Worm (Caenorhabditis elegans): ENCODE results near the gene pfd-4.

pfd-4 gene

ce11 chrIV:11332751-11333150 is 17.7 kb downstream of the pfd-4 start, which contains the start of gene sart-3:
TSS of gene sart-3 (minus strand) at chrIV:11332969.
- no peak for TF ChIP-seq ttx-3 (tag; optimal IDR thresholded peaks at IDR 0.05)
- no peak for TF ChIP-seq pax-1 (tag; optimal IDR thresholded peaks at IDR 0.05)
- TF ChIP-seq gmeb-2 (tag; optimal IDR thresholded peaks at IDR 0.05), result no peak
- no peak for TF ChIP-seq hlh-30 (tag; optimal IDR thresholded peaks at IDR 0.05; ENCODE audit: insufficient read depth)
- TF ChIP-seq lin-11 (tag; optimal IDR thresholded peaks at IDR 0.05), result no peak
- no peak for TF ChIP-seq Y22D7AL.16 (tag; optimal IDR thresholded peaks at IDR 0.05)
- TF ChIP-seq ztf-16 (tag; optimal IDR thresholded peaks at IDR 0.05), result no peak

ce11 chrIV:11336180-11336579 is 21.2 kb downstream of the pfd-4 start:
- TF ChIP-seq tbx-2 (tag; optimal IDR thresholded peaks at IDR 0.05) (no peak), madf-2 (tag; optimal IDR thresholded peaks at IDR 0.05) (no peak), ceh-22 (tag; optimal IDR thresholded peaks at IDR 0.05) (no peak), nhr-232 (tag; optimal IDR thresholded peaks at IDR 0.05) (no peak), fkh-10 (GFP tag; optimal IDR thresholded peaks at IDR 0.05) (no peak), ztf-16 (tag; optimal IDR thresholded peaks at IDR 0.05) (no peak), unc-42 (tag; optimal IDR thresholded peaks at IDR 0.05) (no peak), lin-11 (tag; optimal IDR thresholded peaks at IDR 0.05) (no peak), pros-1 (tag; optimal IDR thresholded peaks at IDR 0.05) (no peak), pag-3 (tag; optimal IDR thresholded peaks at IDR 0.05; ENCODE audit: borderline replicate concordance) (no peak), ceh-48 (tag; optimal IDR thresholded peaks at IDR 0.05) (no peak), gmeb-2 (tag; optimal IDR thresholded peaks at IDR 0.05) (no peak), pat-9 (tag; optimal IDR thresholded peaks at IDR 0.05) (no peak), hlh-30 (tag; optimal IDR thresholded peaks at IDR 0.05; ENCODE audit: insufficient read depth) (no peak), C08G9.2 (tag; optimal IDR thresholded peaks at IDR 0.05) (no peak), sdc-2 (tag; optimal IDR thresholded peaks at IDR 0.05) (no peak), rnt-1 (tag; optimal IDR thresholded peaks at IDR 0.05) (no peak), pha-2 (tag; optimal IDR thresholded peaks at IDR 0.05) (no peak), hlh-13 (GFP tag; optimal IDR thresholded peaks at IDR 0.05) (no peak)

ce11 chrIV:11337021-11337420 is 22.0 kb downstream of the pfd-4 start, which contains the start of gene F54E12.2:
TSS of gene F54E12.2 (minus strand) at chrIV:11337184.
- no peak for TF ChIP-seq elt-4 (tag; optimal IDR thresholded peaks at IDR 0.05)
- no peak for TF ChIP-seq C08G9.2 (tag; optimal IDR thresholded peaks at IDR 0.05)
- TF ChIP-seq hlh-15 (tag; optimal IDR thresholded peaks at IDR 0.05), result no peak
- TF ChIP-seq sox-4 (tag; optimal IDR thresholded peaks at IDR 0.05), result no peak
- no peak for TF ChIP-seq nhr-232 (tag; optimal IDR thresholded peaks at IDR 0.05)
- no peak for TF ChIP-seq dmd-4 (tag; optimal IDR thresholded peaks at IDR 0.05; ENCODE audit: borderline replicate concordance)
- TF ChIP-seq ceh-18 (tag; optimal IDR thresholded peaks at IDR 0.05), result no peak
- TF ChIP-seq ceh-2 (tag; optimal IDR thresholded peaks at IDR 0.05), result no peak
- no peak for TF ChIP-seq madf-2 (tag; optimal IDR thresholded peaks at IDR 0.05)
- TF ChIP-seq T23F11.4 (GFP tag; optimal IDR thresholded peaks at IDR 0.05), result no peak
- no peak for TF ChIP-seq ahr-1 (tag; optimal IDR thresholded peaks at IDR 0.05)
- no peak for TF ChIP-seq pqm-1 (tag; optimal IDR thresholded peaks at IDR 0.05)
- no peak for TF ChIP-seq ztf-16 (tag; optimal IDR thresholded peaks at IDR 0.05)
- no peak for TF ChIP-seq Y22D7AL.16 (tag; optimal IDR thresholded peaks at IDR 0.05)
- TF ChIP-seq nfya-1 (tag; optimal IDR thresholded peaks at IDR 0.05), result no peak
- no peak for TF ChIP-seq F13H6.1 (tag; optimal IDR thresholded peaks at IDR 0.05)
- TF ChIP-seq pat-9 (tag; optimal IDR thresholded peaks at IDR 0.05), result no peak
- no peak for TF ChIP-seq K02D7.2 (tag; optimal IDR thresholded peaks at IDR 0.05)
- TF ChIP-seq ceh-34 (tag; optimal IDR thresholded peaks at IDR 0.05), result no peak

DNA sequence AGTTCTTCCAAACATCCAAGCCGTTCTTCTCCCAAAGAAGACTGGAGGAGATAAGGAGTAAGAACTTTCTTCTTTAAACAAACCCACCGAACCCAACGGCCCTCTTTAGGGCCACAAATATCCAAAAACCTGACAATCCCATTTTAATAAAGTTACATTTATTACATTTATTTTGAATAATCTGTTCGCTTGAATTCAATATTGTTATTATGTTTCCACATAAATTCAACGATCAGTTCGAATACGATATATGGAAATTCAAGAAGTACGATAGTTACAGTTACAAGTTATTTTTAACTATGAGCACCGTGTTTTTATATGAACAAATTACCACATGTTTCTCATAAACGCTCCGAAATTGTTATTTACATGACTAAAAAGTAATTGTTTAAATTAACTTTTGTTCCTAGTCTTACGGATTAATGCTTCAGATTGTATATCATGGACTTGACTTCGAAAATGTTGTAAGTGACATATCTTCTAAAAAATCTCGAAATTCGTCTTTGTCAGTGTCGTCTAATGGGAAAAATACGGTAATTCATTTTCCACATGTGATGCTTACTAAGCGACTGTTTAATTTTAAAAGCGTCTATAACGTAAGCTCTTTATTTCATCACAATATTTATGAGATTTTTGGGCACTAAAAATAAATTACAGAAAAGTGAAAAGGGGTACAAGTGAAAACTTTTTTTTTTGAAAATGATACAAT is 25.9 kb downstream of the pfd-4 start:
- TF ChIP-seq zip-5 (tag; optimal IDR thresholded peaks at IDR 0.05), result no peak
- TF ChIP-seq dmd-4 (tag; optimal IDR thresholded peaks at IDR 0.05; ENCODE audit: borderline replicate concordance), result no peak
- no peak for TF ChIP-seq sdc-2 (tag; optimal IDR thresholded peaks at IDR 0.05)
- no peak for TF ChIP-seq mec-3 (tag; optimal IDR thresholded peaks at IDR 0.05; ENCODE audit: borderline replicate concordance)
- no peak for TF ChIP-seq pax-1 (tag; optimal IDR thresholded peaks at IDR 0.05)
- TF ChIP-seq F13H6.1 (tag; optimal IDR thresholded peaks at IDR 0.05), result no peak
- TF ChIP-seq nhr-232 (tag; optimal IDR thresholded peaks at IDR 0.05), result no peak

Measured in whole organism, late embryonic.